Fruit fly (Drosophila melanogaster): ENCODE measurements around the gene spn-D.

The spn-D gene

DNA sequence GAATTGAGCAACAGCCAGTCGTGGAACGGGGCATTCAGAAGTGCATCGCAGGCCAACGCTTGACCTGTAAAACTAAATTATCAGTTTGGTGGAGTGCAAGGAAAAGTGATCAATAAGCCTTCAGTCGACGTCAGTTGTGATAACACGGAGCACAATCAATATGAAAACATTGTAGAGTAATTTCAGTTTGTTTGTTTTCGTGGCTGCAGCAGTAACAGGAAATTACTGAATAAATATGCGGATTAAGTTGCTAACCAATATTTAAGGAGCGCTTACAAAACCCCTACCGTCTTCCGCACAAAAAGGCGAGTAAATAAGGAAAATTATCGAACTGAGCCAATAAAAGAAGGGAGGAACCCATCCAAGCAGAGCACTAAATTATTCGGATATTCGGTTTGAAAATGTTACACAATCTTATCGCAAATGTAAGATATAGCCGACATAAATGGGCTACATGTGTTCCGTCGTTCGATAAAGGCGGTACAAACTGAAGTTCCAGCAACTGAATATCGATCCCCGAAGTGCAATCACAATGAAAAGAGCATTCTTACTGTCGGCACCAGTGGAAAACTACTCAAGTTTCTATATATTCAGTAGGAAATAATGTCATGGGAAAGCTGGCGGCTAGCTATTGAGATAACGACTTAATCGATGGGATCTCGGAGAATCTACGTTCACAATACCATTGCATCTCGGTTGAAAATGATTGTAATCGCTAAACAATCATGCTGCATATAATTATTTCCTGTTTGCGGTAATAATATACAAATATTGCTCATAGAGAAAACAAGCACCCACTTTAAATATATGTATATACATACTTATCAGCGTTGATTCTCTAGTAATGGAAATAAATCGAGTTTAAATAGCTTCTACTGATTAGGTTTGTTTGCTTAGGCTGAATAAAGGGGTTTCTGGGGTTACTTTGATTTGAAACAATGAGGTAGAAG, 29.5 kb upstream of the spn-D start (continued):
- peak; percentile 41 to 85 for TF ChIP-seq Pdp1 (GFP tag; optimal IDR thresholded peaks at IDR 0.05)
- no peak for TF ChIP-seq sug (tag; optimal IDR thresholded peaks at IDR 0.05)
- TF ChIP-seq CG3726 (GFP tag; IDR thresholded peaks at IDR 0.05), result no peak
- TF ChIP-seq Lim3 (GFP tag; IDR thresholded peaks at IDR 0.05), result no peak
- no peak for TF ChIP-seq Drgx (GFP tag; IDR thresholded peaks at IDR 0.05)
- no peak for TF ChIP-seq Chrac-16 (GFP tag; optimal IDR thresholded peaks at IDR 0.05)
- TF ChIP-seq CG2120 (GFP tag; optimal IDR thresholded peaks at IDR 0.05), result no peak
- peak; percentile 67 for TF ChIP-seq CG2678 (tag; optimal IDR thresholded peaks at IDR 0.05)
- TF ChIP-seq Bdp1 (GFP tag; optimal IDR thresholded peaks at IDR 0.05), result peak; percentile 52
- 0 out of 3 replicates have a peak, but pooled peaks have one; percentile 24 for TF ChIP-seq CG11695 (GFP tag; IDR thresholded peaks at IDR 0.05)
- no peak for TF ChIP-seq CG16779 (GFP tag; IDR thresholded peaks at IDR 0.05)
- TF ChIP-seq Usf (GFP tag; optimal IDR thresholded peaks at IDR 0.05), result peak; percentile 25
- TF ChIP-seq al (GFP tag; IDR thresholded peaks at IDR 0.05), result no peak
- TF ChIP-seq CG12155 (GFP tag; optimal IDR thresholded peaks at IDR 0.05), result peak; percentile 16
- TF ChIP-seq CG17829 (tag; optimal IDR thresholded peaks at IDR 0.05), result peak; percentile 33
- TF ChIP-seq gem (tag; optimal IDR thresholded peaks at IDR 0.05), result peak; percentile 74
- TF ChIP-seq ewg (GFP tag; optimal IDR thresholded peaks at IDR 0.05), result peak; percentile 35
- TF ChIP-seq sisA (GFP tag; IDR thresholded peaks at IDR 0.05), result no peak
- peak in 1 of 2 experiments; percentile 54 for TF ChIP-seq dpn (GFP tag; optimal IDR thresholded peaks at IDR 0.05)
- TF ChIP-seq Fer3 (tag; optimal IDR thresholded peaks at IDR 0.05), result peak; percentile 41
- TF ChIP-seq CG9797 (GFP tag; optimal IDR thresholded peaks at IDR 0.05), result peak; percentile 1
- TF ChIP-seq nom (GFP tag; optimal IDR thresholded peaks at IDR 0.05), result peak; percentile 59
- TF ChIP-seq CG8924 (tag; optimal IDR thresholded peaks at IDR 0.05), result peak; percentile 72
- peak; percentile 25 for TF ChIP-seq CG4328 (GFP tag; optimal IDR thresholded peaks at IDR 0.05)
- TF ChIP-seq chinmo (GFP tag; IDR thresholded peaks at IDR 0.05; ENCODE audit: partially characterized antibody), result no peak
- peak; percentile 32 for TF ChIP-seq kah (GFP tag; optimal IDR thresholded peaks at IDR 0.05)
- TF ChIP-seq CG10267 (tag; optimal IDR thresholded peaks at IDR 0.05), result peak; percentile 40
- TF ChIP-seq Xbp1 (GFP tag; optimal IDR thresholded peaks at IDR 0.05), result peak; percentile 24
- TF ChIP-seq CG18476 (GFP tag; optimal IDR thresholded peaks at IDR 0.05), result peak; percentile 47
- TF ChIP-seq CG15073 (GFP tag; optimal IDR thresholded peaks at IDR 0.05), result no peak
- peak; percentile 94 for TF ChIP-seq CG15696 (tag; optimal IDR thresholded peaks at IDR 0.05)
- peak; percentile 85 for TF ChIP-seq dmrt11E (tag; optimal IDR thresholded peaks at IDR 0.05)
- no peak for TF ChIP-seq CG7963 (GFP tag; IDR thresholded peaks at IDR 0.05; ENCODE audit: partially characterized antibody)
- TF ChIP-seq HmgZ (tag; optimal IDR thresholded peaks at IDR 0.05), result peak; percentile 43
- TF ChIP-seq gro (GFP tag; optimal IDR thresholded peaks at IDR 0.05), result no peak
- no peak for TF ChIP-seq zf30C (GFP tag; optimal IDR thresholded peaks at IDR 0.05)
- TF ChIP-seq CG4282 (GFP tag; optimal IDR thresholded peaks at IDR 0.05), result no peak
- peak; percentile 57 for TF ChIP-seq CG10654 (GFP tag; optimal IDR thresholded peaks at IDR 0.05)
- TF ChIP-seq CG17361 (GFP tag; IDR thresholded peaks at IDR 0.05), result peak; percentile 65; the same call in 2 of the 3 replicates
- TF ChIP-seq tap (tag; optimal IDR thresholded peaks at IDR 0.05), result peak; percentile 34
- TF ChIP-seq Dip2 (GFP tag; IDR thresholded peaks at IDR 0.05), result no peak
- peak; percentile 43; the same call in 1 of the 2 replicates for TF ChIP-seq E2f2 (GFP tag; IDR thresholded peaks at IDR 0.05)
- TF ChIP-seq HLHmδ (GFP tag; optimal IDR thresholded peaks at IDR 0.05), result no peak
- TF ChIP-seq Oli (tag; optimal IDR thresholded peaks at IDR 0.05), result peak; percentile 32
- TF ChIP-seq odd (GFP tag; optimal IDR thresholded peaks at IDR 0.05), result peak; percentile 75
- peak; percentile 55 for TF ChIP-seq CG2116 (GFP tag; optimal IDR thresholded peaks at IDR 0.05)
- TF ChIP-seq tll (GFP tag; optimal IDR thresholded peaks at IDR 0.05), result peak in 1 of 2 experiments; percentile 42
- TF ChIP-seq sima (GFP tag; optimal IDR thresholded peaks at IDR 0.05), result peak; percentile 4

All from whole organism, embryonic.